Worm (Caenorhabditis elegans) whole organism, L1 larva: ENCODE measurements around the gene F40E10.5.
A peak's percentile ranks its signal among the peaks of the same experiment; 100 is the strongest.

Source experiments
- C04F5.9 ChIP-seq: sonication (generic microtip); optimal IDR thresholded peaks from 2 replicates; lab custom pipeline; 2016; ENCODE audit warnings: missing genetic modification characterization, missing compliant biosample characterization
- C34B4.2 ChIP-seq: sonication (generic microtip); optimal IDR thresholded peaks from 2 replicates; lab custom pipeline; 2017; ENCODE audit warnings: mild to moderate bottlenecking, missing genetic modification characterization, missing compliant biosample characterization
- F16B12.6 ChIP-seq: fragments of 150-350 bp; optimal IDR thresholded peaks from 2 replicates; lab custom pipeline; 2014; ENCODE audit warnings: missing biosample characterization, missing genetic modification characterization
- Y116A8C.19 ChIP-seq: sonication (generic microtip); optimal IDR thresholded peaks from 2 replicates; lab custom pipeline; 2016; ENCODE audit warnings: missing compliant biosample characterization, missing genetic modification characterization, borderline replicate concordance
- aha-1 ChIP-seq: fragments of 150-350 bp; optimal IDR thresholded peaks from 2 replicates; lab custom pipeline; 2014; ENCODE audit warnings: missing biosample characterization, missing genetic modification characterization
- alr-1 ChIP-seq: fragments of 200-800 bp; sonication (Bioruptor generic); optimal IDR thresholded peaks from 2 replicates; lab custom pipeline; 2018; ENCODE audit warnings: borderline replicate concordance, mild to moderate bottlenecking, missing genetic modification characterization, missing compliant biosample characterization
- aly-2 ChIP-seq: fragments of 150-350 bp; optimal IDR thresholded peaks from 2 replicates; lab custom pipeline; 2014; ENCODE audit warnings: missing biosample characterization, missing genetic modification characterization
- ama-1 ChIP-seq: fragments of 150-350 bp; optimal IDR thresholded peaks from 2 replicates; lab custom pipeline; 2014
- blmp-1 ChIP-seq: fragments of 150-350 bp; optimal IDR thresholded peaks from 2 replicates; lab custom pipeline; 2014; ENCODE audit warnings: missing biosample characterization, missing genetic modification characterization
- ceh-63 ChIP-seq: fragments of 200-800 bp; sonication (Bioruptor generic); optimal IDR thresholded peaks from 2 replicates; lab custom pipeline; 2018; ENCODE audit warnings: mild to moderate bottlenecking, missing genetic modification characterization, missing compliant biosample characterization
- ceh-8 ChIP-seq: fragments of 200-800 bp; sonication (Bioruptor generic); optimal IDR thresholded peaks from 2 replicates; lab custom pipeline; 2018; ENCODE audit warnings: mild to moderate bottlenecking, missing genetic modification characterization, moderate library complexity, missing compliant biosample characterization
- dpl-1 ChIP-seq, 3 experiments: fragments of 150-350 bp in 2 of 3; sonication (generic microtip) in 1 of 3; optimal IDR thresholded peaks; 2 replicates each; lab custom pipeline; 2014 to 2017; ENCODE audit warnings: missing biosample characterization in 3 of 3, missing genetic modification characterization in 3 of 3, missing genetic modification reagents in 3 of 3
- efl-1 ChIP-seq, 4 experiments: fragments of 150-350 bp; optimal IDR thresholded peaks in 3 of 4; peaks in 1 of 4; 1 replicate in 1 of 4; 2 replicates in 3 of 4; lab custom pipeline; 2014; ENCODE audit warnings: missing biosample characterization in 2 of 4, missing genetic modification characterization in 2 of 4, missing genetic modification reagents in 2 of 4
- efl-3 ChIP-seq: fragments of 200-800 bp; sonication (Bioruptor generic); optimal IDR thresholded peaks from 2 replicates; lab custom pipeline; 2018; ENCODE audit warnings: mild to moderate bottlenecking, missing genetic modification characterization, missing compliant biosample characterization
- egl-13 ChIP-seq: sonication (generic microtip); optimal IDR thresholded peaks from 2 replicates; lab custom pipeline; 2016; ENCODE audit warnings: missing genotype, missing genetic modification reagents, missing genetic modification characterization, missing compliant biosample characterization
- egl-27 ChIP-seq, 2 experiments: fragments of 150-350 bp in 1 of 2; sonication (generic microtip); optimal IDR thresholded peaks; 3 replicates each; lab custom pipeline; 2017 to 2018; ENCODE audit warnings: missing biosample characterization in 2 of 2, missing genetic modification characterization in 2 of 2, missing genetic modification reagents in 2 of 2
- elt-2 ChIP-seq: sonication (generic microtip); optimal IDR thresholded peaks from 2 replicates; lab custom pipeline; 2016; ENCODE audit warnings: missing genetic modification characterization, mild to moderate bottlenecking, inconsistent platforms, missing compliant biosample characterization, missing genetic modification reagents
- elt-3 ChIP-seq, 6 experiments: fragments of 150-350 bp in 1 of 6; sonication (generic microtip); optimal IDR thresholded peaks; 2 replicates each; lab custom pipeline; 2017 to 2018; ENCODE audit warnings: missing biosample characterization in 6 of 6, missing genetic modification characterization in 6 of 6, inconsistent platforms in 1 of 6
- ets-5 ChIP-seq: fragments of 200-800 bp; sonication (Bioruptor generic); IDR thresholded peaks from 2 replicates; pipeline ENCODE4 v1.3.6; 2022; ENCODE audit warnings: missing genetic modification characterization, missing compliant biosample characterization
- fkh-8 ChIP-seq: sonication (generic microtip); optimal IDR thresholded peaks from 2 replicates; lab custom pipeline; 2016; ENCODE audit warnings: mild to moderate bottlenecking, missing genetic modification characterization, missing compliant biosample characterization
- grh-1 ChIP-seq: fragments of 200-800 bp; sonication (Bioruptor generic); IDR thresholded peaks from 2 replicates; pipeline ENCODE4 v1.3.6; 2022; ENCODE audit warnings: missing genetic modification reagents, missing genetic modification characterization, missing compliant biosample characterization
- hlh-17 ChIP-seq: fragments of 200-800 bp; sonication (Bioruptor generic); optimal IDR thresholded peaks from 2 replicates; lab custom pipeline; 2018; ENCODE audit warnings: missing genetic modification characterization, mild to moderate bottlenecking, missing compliant biosample characterization, moderate library complexity, borderline replicate concordance
- jun-1 ChIP-seq: fragments of 150-350 bp; optimal IDR thresholded peaks from 2 replicates; lab custom pipeline; 2014; ENCODE audit warnings: missing biosample characterization, missing genetic modification reagents, missing genetic modification characterization
- lin-14 ChIP-seq: fragments of 200-800 bp; sonication (Bioruptor generic); optimal IDR thresholded peaks from 2 replicates; lab custom pipeline; 2018; ENCODE audit warnings: mild to moderate bottlenecking, missing genetic modification characterization, moderate library complexity, missing compliant biosample characterization
- lin-35 ChIP-seq, 2 experiments: fragments of 150-350 bp; optimal IDR thresholded peaks; 2 replicates each; lab custom pipeline; 2014; ENCODE audit warnings: missing biosample characterization in 2 of 2, missing genetic modification characterization in 2 of 2, missing genetic modification reagents in 2 of 2
- lir-3 ChIP-seq: sonication (generic microtip); optimal IDR thresholded peaks from 2 replicates; lab custom pipeline; 2016; ENCODE audit warnings: mild to moderate bottlenecking, missing genetic modification characterization, moderate library complexity, missing compliant biosample characterization; ENCODE audit not compliant: poor library complexity
- mab-9 ChIP-seq: fragments of 200-800 bp; sonication (Bioruptor generic); IDR thresholded peaks from 2 replicates; pipeline ENCODE4 v1.3.6; 2022; ENCODE audit warnings: missing genetic modification reagents, missing genetic modification characterization, missing compliant biosample characterization
- mef-2 ChIP-seq: fragments of 150-350 bp; optimal IDR thresholded peaks from 2 replicates; lab custom pipeline; 2014; ENCODE audit warnings: missing biosample characterization, missing genetic modification characterization
- mep-1 ChIP-seq: fragments of 150-350 bp; optimal IDR thresholded peaks from 2 replicates; lab custom pipeline; 2014; ENCODE audit warnings: missing biosample characterization, missing genetic modification characterization
- nhr-11 ChIP-seq: fragments of 150-350 bp; optimal IDR thresholded peaks from 2 replicates; lab custom pipeline; 2014; ENCODE audit warnings: missing biosample characterization, missing genetic modification characterization
- nhr-12 ChIP-seq: sonication (generic microtip); optimal IDR thresholded peaks from 2 replicates; lab custom pipeline; 2017; ENCODE audit warnings: missing biosample characterization, missing genetic modification characterization
- nhr-20 ChIP-seq: sonication (generic microtip); optimal IDR thresholded peaks from 2 replicates; lab custom pipeline; 2016; ENCODE audit warnings: mild to moderate bottlenecking, missing genetic modification characterization, missing compliant biosample characterization
- nhr-237 ChIP-seq: fragments of 150-350 bp; optimal IDR thresholded peaks from 2 replicates; lab custom pipeline; 2014; ENCODE audit warnings: missing biosample characterization, missing genetic modification characterization
- nhr-28 ChIP-seq: fragments of 150-350 bp; optimal IDR thresholded peaks from 2 replicates; lab custom pipeline; 2014; ENCODE audit warnings: missing biosample characterization, missing genetic modification characterization
- nhr-47 ChIP-seq: sonication (generic microtip); optimal IDR thresholded peaks from 2 replicates; lab custom pipeline; 2016; ENCODE audit warnings: mild to moderate bottlenecking, missing genetic modification characterization, moderate library complexity, missing compliant biosample characterization
- nhr-71 ChIP-seq: sonication (generic microtip); optimal IDR thresholded peaks from 2 replicates; lab custom pipeline; 2016; ENCODE audit warnings: mild to moderate bottlenecking, missing genetic modification characterization, moderate library complexity, missing compliant biosample characterization
- nhr-84 ChIP-seq: sonication (generic microtip); optimal IDR thresholded peaks from 2 replicates; lab custom pipeline; 2017; ENCODE audit warnings: missing biosample characterization, missing genetic modification characterization
- nhr-85 ChIP-seq: sonication (generic microtip); peaks from one replicate; lab custom pipeline; 2016; ENCODE audit warnings: missing genetic modification characterization, inconsistent platforms, missing compliant biosample characterization
- rnt-1 ChIP-seq: sonication (generic microtip); optimal IDR thresholded peaks from 2 replicates; lab custom pipeline; 2016; ENCODE audit warnings: mild to moderate bottlenecking, missing genetic modification characterization, moderate library complexity, missing compliant biosample characterization
- snu-23 ChIP-seq: sonication (generic microtip); optimal IDR thresholded peaks from 2 replicates; lab custom pipeline; 2016; ENCODE audit warnings: missing genetic modification characterization, missing compliant biosample characterization
- sup-37 ChIP-seq: fragments of 200-800 bp; sonication (Bioruptor generic); optimal IDR thresholded peaks from 2 replicates; lab custom pipeline; 2018; ENCODE audit warnings: mild to moderate bottlenecking, missing genetic modification characterization, missing compliant biosample characterization
- swsn-7 ChIP-seq: sonication (generic microtip); optimal IDR thresholded peaks from 2 replicates; lab custom pipeline; 2016; ENCODE audit warnings: missing genetic modification characterization, missing compliant biosample characterization
- tbx-2 ChIP-seq: sonication (generic microtip); optimal IDR thresholded peaks from 2 replicates; lab custom pipeline; 2016; ENCODE audit warnings: missing genetic modification characterization, missing compliant biosample characterization
- unc-130 ChIP-seq: fragments of 150-350 bp; optimal IDR thresholded peaks from 2 replicates; lab custom pipeline; 2017; ENCODE audit warnings: missing biosample characterization, missing genetic modification characterization, inconsistent platforms
- unc-30 ChIP-seq: sonication (generic microtip); optimal IDR thresholded peaks from 2 replicates; lab custom pipeline; 2017; ENCODE audit warnings: missing biosample characterization, missing genetic modification characterization
- unc-86 ChIP-seq: sonication (generic microtip); optimal IDR thresholded peaks from 2 replicates; lab custom pipeline; 2016; ENCODE audit warnings: missing genetic modification characterization, missing compliant biosample characterization

F40E10.5 gene

DNA sequence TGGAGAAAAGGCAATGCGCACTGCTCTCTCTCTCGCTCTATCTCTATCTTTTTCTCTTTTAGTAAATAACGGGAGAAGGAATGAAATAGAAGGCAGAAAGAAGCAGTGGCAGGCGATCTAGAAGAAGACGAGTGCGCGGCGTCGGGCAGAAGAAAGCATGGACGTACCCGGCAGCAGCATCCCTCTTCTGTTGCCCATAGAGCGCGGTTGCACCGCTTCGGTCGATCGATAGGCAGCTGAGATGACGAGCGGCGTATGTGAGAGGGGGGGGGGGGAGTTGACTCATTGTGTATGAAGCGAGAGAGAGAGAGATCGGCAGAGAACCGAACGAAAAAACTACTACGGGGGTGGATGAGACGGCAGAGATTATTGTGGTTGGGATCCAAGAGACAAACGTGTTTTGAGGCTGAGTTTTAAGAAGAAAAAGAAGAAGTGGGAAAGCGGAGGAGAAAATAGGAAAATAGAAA is 6.6 kb downstream of the F40E10.5 start (continued):
- TF ChIP-seq snu-23 (GFP tag; lab: Kevin White, UChicago) (peak; percentile 94), aha-1 (tag; lab: Kevin White, UChicago) (peak; percentile 87), sup-37 (peak; percentile 61), elt-3 (tag; optimal IDR thresholded peaks at IDR 0.05; lab: Kevin White, UChicago) (peak in 4 of 6 experiments; percentile 20 to 79 (median 48)), fkh-8 (tag; lab: Kevin White, UChicago) (peak; percentile 99), elt-2 (no peak), nhr-12 (tag; lab: Kevin White, UChicago) (no peak), efl-3 (GFP tag; lab: Kevin White, UChicago) (no peak), unc-130 (tag; lab: Kevin White, UChicago) (peak; percentile 64), ama-1 (lab: Kevin White, UChicago) (no peak), mab-9 (GFP tag; lab: Robert Waterston, UW) (peak; percentile 88), blmp-1 (peak; percentile 54), nhr-11 (tag; lab: Kevin White, UChicago) (peak; percentile 8), C34B4.2 (tag; lab: Kevin White, UChicago) (no peak), mef-2 (tag; lab: Kevin White, UChicago) (peak; percentile 89), alr-1 (no peak), lir-3 (peak; percentile 71), aly-2 (no peak), mep-1 (tag; lab: Kevin White, UChicago) (peak; percentile 88), nhr-47 (tag; lab: Kevin White, UChicago) (peak; percentile 96), unc-30 (tag; lab: Kevin White, UChicago) (no peak), ets-5 (GFP tag; lab: Robert Waterston, UW) (no peak), efl-1 (optimal IDR thresholded peaks at IDR 0.05; lab: Kevin White, UChicago) (peak; percentile 71 to 79), efl-1 (GFP tag; optimal IDR thresholded peaks at IDR 0.05 in 1 of 2; lab: Kevin White, UChicago) (peak; percentile 53 to 95), C04F5.9 (peak; percentile 35), grh-1 (peak; percentile 86), ceh-8 (GFP tag; lab: Kevin White, UChicago) (peak; percentile 89), unc-86 (tag; lab: Kevin White, UChicago) (peak; percentile 96), nhr-84 (tag; lab: Kevin White, UChicago) (no peak), egl-13 (tag; lab: Kevin White, UChicago) (peak; percentile 95), tbx-2 (tag; lab: Kevin White, UChicago) (peak; percentile 94), egl-27 (tag; optimal IDR thresholded peaks at IDR 0.05; lab: Kevin White, UChicago) (peak; percentile 44 to 81)
- TF ChIP-seq, all 84 proteins: peak for 57

DNA sequence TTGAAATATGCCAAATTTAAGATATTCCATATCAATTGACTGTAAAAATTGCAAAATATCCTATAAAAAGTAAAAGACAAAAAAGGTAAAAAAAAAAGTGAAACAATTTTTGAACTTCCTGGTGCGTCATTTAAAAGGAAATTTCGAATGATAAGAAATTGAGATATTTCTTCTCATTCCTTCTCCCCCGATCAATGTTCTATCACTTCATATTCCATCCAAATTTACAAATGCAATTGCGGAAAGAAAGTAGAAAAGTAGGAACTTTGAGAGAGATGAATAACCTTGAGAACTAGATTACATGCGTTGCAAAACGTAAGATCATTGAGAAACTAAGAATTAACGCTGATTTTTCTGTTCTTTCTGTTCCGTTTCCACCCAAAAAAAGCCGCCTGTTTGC is 8.0 kb downstream of the F40E10.5 start:
- TF ChIP-seq nhr-28 (tag; lab: Kevin White, UChicago) (no peak), elt-3 (tag; optimal IDR thresholded peaks at IDR 0.05; lab: Kevin White, UChicago) (peak in 2 of 6 experiments; percentile 44 to 80), blmp-1 (peak; percentile 72), nhr-11 (tag; lab: Kevin White, UChicago) (no peak), lin-14 (GFP tag; lab: Kevin White, UChicago) (peak; percentile 54), nhr-71 (tag; lab: Kevin White, UChicago) (no peak), hlh-17 (GFP tag; lab: Kevin White, UChicago) (no peak), mep-1 (tag; lab: Kevin White, UChicago) (no peak), aly-2 (no peak), nhr-20 (tag; lab: Kevin White, UChicago) (peak; percentile 10), unc-86 (tag; lab: Kevin White, UChicago) (no peak), F16B12.6 (no peak), nhr-85 (peak; percentile 58)

DNA sequence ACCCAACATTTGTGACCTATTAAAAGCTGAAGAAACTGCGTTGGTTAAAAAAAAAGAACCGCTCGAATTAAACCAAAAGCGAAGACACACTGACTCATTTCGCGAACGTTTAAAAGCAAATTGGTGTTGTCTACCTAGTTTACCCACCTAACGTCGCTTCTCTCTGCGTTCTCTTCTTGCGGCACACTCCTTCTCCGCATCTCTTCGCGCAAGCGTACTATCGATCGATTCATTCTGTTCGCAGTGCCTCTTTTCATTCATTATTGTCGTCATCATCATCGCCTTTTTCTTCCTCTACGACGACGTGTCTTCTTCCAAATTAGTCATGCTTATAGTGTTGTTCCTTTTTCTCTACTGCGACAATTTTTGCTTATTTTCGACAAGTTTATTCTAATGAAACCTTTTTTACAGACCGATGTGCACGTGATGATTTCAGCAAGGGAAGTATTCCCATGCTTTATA is 9.6 kb downstream of the F40E10.5 start, which contains the start of gene atrn-1:
Gene atrn-1, plus strand, starts transcription at position 412 of the 462 bp plus-strand sequence.
- TF ChIP-seq nhr-12 (tag; lab: Kevin White, UChicago): no peak
- TF ChIP-seq dpl-1 (GFP tag; optimal IDR thresholded peaks at IDR 0.05; lab: Kevin White, UChicago): no peak
- TF ChIP-seq unc-86 (tag; lab: Kevin White, UChicago): no peak
- no peak for TF ChIP-seq ceh-63 (GFP tag; lab: Kevin White, UChicago)
- TF ChIP-seq nhr-11 (tag; lab: Kevin White, UChicago): no peak
- no peak for TF ChIP-seq ama-1 (lab: Kevin White, UChicago)
- no peak for TF ChIP-seq Y116A8C.19 (tag; lab: Kevin White, UChicago)
- no peak for TF ChIP-seq egl-13 (tag; lab: Kevin White, UChicago)
- TF ChIP-seq efl-1 (optimal IDR thresholded peaks at IDR 0.05; lab: Kevin White, UChicago): no peak
- no peak for TF ChIP-seq efl-1 (GFP tag; optimal IDR thresholded peaks at IDR 0.05 in 1 of 2; lab: Kevin White, UChicago)
- TF ChIP-seq nhr-85: no peak
- no peak for TF ChIP-seq rnt-1 (tag; lab: Kevin White, UChicago)
- no peak for TF ChIP-seq lin-35 (GFP tag; optimal IDR thresholded peaks at IDR 0.05; lab: Kevin White, UChicago)
- no peak for TF ChIP-seq jun-1 (tag; lab: Kevin White, UChicago)
- no peak for TF ChIP-seq efl-3 (GFP tag; lab: Kevin White, UChicago)
- peak; percentile 52 for TF ChIP-seq lin-14 (GFP tag; lab: Kevin White, UChicago)
- TF ChIP-seq blmp-1: peak; percentile 39
- no peak for TF ChIP-seq nhr-237
- TF ChIP-seq swsn-7 (tag; lab: Kevin White, UChicago): no peak
- no peak for TF ChIP-seq egl-27 (tag; optimal IDR thresholded peaks at IDR 0.05; lab: Kevin White, UChicago)
- no peak for TF ChIP-seq nhr-71 (tag; lab: Kevin White, UChicago)
- no peak for TF ChIP-seq lir-3
- TF ChIP-seq fkh-8 (tag; lab: Kevin White, UChicago): no peak
